Fruit fly (Drosophila melanogaster) S2 (cell line): Measurements from ENCODE around the gene CG32544.

Experiments used
- CG8478 ChIP-seq: fragments of >200 bp; optimal IDR thresholded peaks from 2 replicates; lab custom pipeline; 2018
- CTCF ChIP-seq, 2 experiments: fragments of >200 bp; optimal IDR thresholded peaks; 2 replicates each; lab custom pipeline; 2018

dm6 chrX:18849022-18849368, 11.1 kb upstream of the CG32544 start:
- no peak for TF ChIP-seq CG8478 (lab: Kevin White, UChicago)
- no peak for TF ChIP-seq CTCF (optimal IDR thresholded peaks at IDR 0.05; lab: Kevin White, UChicago)
